Worm (Caenorhabditis elegans) whole organism, young adult: Measurements from ENCODE around the gene mrp-3.

Experiments used
- B0336.3 ChIP-seq: fragments of 200-800 bp; sonication (Bioruptor generic); IDR thresholded peaks from 2 replicates; pipeline ENCODE4 v1.3.6; 2022; ENCODE audit warnings: missing genetic modification characterization, missing compliant biosample characterization
- C17E4.6 ChIP-seq: fragments of 200-800 bp; sonication (Bioruptor generic); IDR thresholded peaks from 2 replicates; pipeline ENCODE4 v1.3.6; 2022; ENCODE audit warnings: missing genetic modification reagents, missing genetic modification characterization, missing compliant biosample characterization
- D2030.7 ChIP-seq: fragments of 200-800 bp; sonication (Bioruptor generic); IDR thresholded peaks from 2 replicates; pipeline ENCODE4 v1.3.6; 2022; ENCODE audit warnings: missing genetic modification reagents, missing genetic modification characterization, missing compliant biosample characterization
- F10E7.11 ChIP-seq: sonication (generic microtip); optimal IDR thresholded peaks from 2 replicates; lab custom pipeline; 2017; ENCODE audit warnings: mild to moderate bottlenecking, missing genetic modification characterization, moderate library complexity, missing compliant biosample characterization
- F49E8.2 ChIP-seq: sonication (generic microtip); optimal IDR thresholded peaks from 3 replicates; lab custom pipeline; 2017; ENCODE audit warnings: missing genetic modification characterization, mild to moderate bottlenecking, missing compliant biosample characterization, antibody characterized with exemption, moderate library complexity; ENCODE audit not compliant: insufficient read depth
- T07F8.4 ChIP-seq: sonication (generic microtip); optimal IDR thresholded peaks from 2 replicates; lab custom pipeline; 2016; ENCODE audit warnings: mild to moderate bottlenecking, missing genetic modification characterization, moderate library complexity, missing compliant biosample characterization
- Y53F4B.3 ChIP-seq: fragments of 200-800 bp; sonication (Bioruptor generic); IDR thresholded peaks from 2 replicates; pipeline ENCODE4 v1.3.6; 2022; ENCODE audit warnings: missing genetic modification reagents, missing genetic modification characterization, missing compliant biosample characterization
- Y95B8A.8 ChIP-seq: fragments of 200-800 bp; sonication (Bioruptor generic); IDR thresholded peaks from 2 replicates; pipeline ENCODE4 v1.3.6; 2022; ENCODE audit warnings: missing genetic modification reagents, missing genetic modification characterization, missing compliant biosample characterization
- ZK185.1 ChIP-seq: sonication (generic microtip); optimal IDR thresholded peaks from 2 replicates; lab custom pipeline; 2016; ENCODE audit warnings: mild to moderate bottlenecking, missing genetic modification characterization, missing compliant biosample characterization; ENCODE audit not compliant: poor library complexity, severe bottlenecking
- akir-1 ChIP-seq: fragments of 200-800 bp; sonication (Bioruptor generic); optimal IDR thresholded peaks from 2 replicates; lab custom pipeline; 2018; ENCODE audit warnings: mild to moderate bottlenecking, missing genetic modification characterization, moderate library complexity, missing compliant biosample characterization
- aptf-3 ChIP-seq: fragments of 200-800 bp; sonication (Bioruptor generic); IDR thresholded peaks from 2 replicates; pipeline ENCODE4 v1.3.6; 2022; ENCODE audit warnings: missing genetic modification characterization, missing compliant biosample characterization
- attf-6 ChIP-seq: fragments of 200-800 bp; sonication (Bioruptor generic); IDR thresholded peaks from 2 replicates; pipeline ENCODE4 v1.3.6; 2022; ENCODE audit warnings: missing genetic modification reagents, missing genetic modification characterization, missing compliant biosample characterization
- bed-2 ChIP-seq: fragments of 200-800 bp; sonication (Bioruptor generic); IDR thresholded peaks from 2 replicates; pipeline ENCODE4 v1.3.6; 2022; ENCODE audit warnings: missing genetic modification reagents, missing genetic modification characterization, missing compliant biosample characterization
- cebp-1 ChIP-seq, 2 experiments: fragments of 200-800 bp in 1 of 2; sonication (Bioruptor generic) in 1 of 2; sonication (generic microtip) in 1 of 2; IDR thresholded peaks in 1 of 2; optimal IDR thresholded peaks in 1 of 2; 2 replicates each; pipeline versions ENCODE4 v1.3.6 to Lab custom; 2017 to 2022; ENCODE audit warnings: missing compliant biosample characterization in 2 of 2, missing genetic modification characterization in 2 of 2, mild to moderate bottlenecking in 1 of 2, missing genetic modification reagents in 1 of 2, moderate library complexity in 1 of 2
- ceh-27 ChIP-seq: fragments of 200-800 bp; sonication (Bioruptor generic); optimal IDR thresholded peaks from 2 replicates; lab custom pipeline; 2018; ENCODE audit warnings: mild to moderate bottlenecking, missing genetic modification characterization, moderate library complexity, missing compliant biosample characterization
- ceh-79 ChIP-seq: sonication (generic microtip); optimal IDR thresholded peaks from 2 replicates; lab custom pipeline; 2017; ENCODE audit warnings: mild to moderate bottlenecking, missing genetic modification characterization, missing compliant biosample characterization
- chd-7 ChIP-seq: sonication (generic microtip); optimal IDR thresholded peaks from 2 replicates; lab custom pipeline; 2016; ENCODE audit warnings: mild to moderate bottlenecking, missing genetic modification characterization, moderate library complexity, missing compliant biosample characterization
- die-1 ChIP-seq: sonication (generic microtip); optimal IDR thresholded peaks from 2 replicates; lab custom pipeline; 2016; ENCODE audit warnings: missing genotype, mild to moderate bottlenecking, missing genetic modification characterization, missing compliant biosample characterization
- dox-1 ChIP-seq: fragments of 200-800 bp; sonication (Bioruptor generic); IDR thresholded peaks from 2 replicates; pipeline ENCODE4 v1.3.6; 2022; ENCODE audit warnings: missing genetic modification reagents, missing genetic modification characterization, missing compliant biosample characterization
- dpl-1 ChIP-seq: fragments of 150-350 bp; optimal IDR thresholded peaks from 2 replicates; lab custom pipeline; 2014; ENCODE audit warnings: missing biosample characterization, missing genetic modification reagents, missing genetic modification characterization
- efl-1 ChIP-seq: fragments of 150-350 bp; optimal IDR thresholded peaks from 2 replicates; lab custom pipeline; 2014; ENCODE audit warnings: missing biosample characterization, missing genetic modification reagents, missing genetic modification characterization
- egrh-3 ChIP-seq: fragments of 200-800 bp; sonication (Bioruptor generic); IDR thresholded peaks from 2 replicates; pipeline ENCODE4 v1.3.6; 2022; ENCODE audit warnings: missing genetic modification reagents, missing genetic modification characterization, missing compliant biosample characterization
- hmg-20 ChIP-seq: fragments of 200-800 bp; sonication (Bioruptor generic); IDR thresholded peaks from 2 replicates; pipeline ENCODE4 v1.3.6; 2022; ENCODE audit warnings: missing genetic modification reagents, missing genetic modification characterization, missing compliant biosample characterization
- lag-1 ChIP-seq: fragments of 200-800 bp; sonication (Bioruptor generic); IDR thresholded peaks from 2 replicates; pipeline ENCODE4 v1.3.6; 2022; ENCODE audit warnings: missing genetic modification reagents, missing genetic modification characterization, missing compliant biosample characterization
- let-526 ChIP-seq: fragments of 200-800 bp; sonication (Bioruptor generic); IDR thresholded peaks from 2 replicates; pipeline ENCODE4 v1.3.6; 2022; ENCODE audit warnings: missing genetic modification reagents, missing genetic modification characterization, missing compliant biosample characterization
- lin-40 ChIP-seq: sonication (generic microtip); optimal IDR thresholded peaks from 2 replicates; lab custom pipeline; 2016; ENCODE audit warnings: missing genetic modification characterization, mild to moderate bottlenecking, missing compliant biosample characterization, missing genotype, missing genetic modification reagents
- lir-1 ChIP-seq: fragments of 200-800 bp; sonication (Bioruptor generic); conservative IDR thresholded peaks from 2 replicates; pipeline ENCODE4 v1.3.6; 2022; ENCODE audit warnings: missing genetic modification reagents, missing genetic modification characterization, missing compliant biosample characterization
- lsl-1 ChIP-seq: fragments of 200-800 bp; sonication (Bioruptor generic); optimal IDR thresholded peaks from 2 replicates; lab custom pipeline; 2018; ENCODE audit warnings: mild to moderate bottlenecking, missing genetic modification characterization, moderate library complexity, missing compliant biosample characterization
- madf-8 ChIP-seq: fragments of 200-800 bp; sonication (Bioruptor generic); conservative IDR thresholded peaks from 2 replicates; pipeline ENCODE4 v1.3.6; 2022; ENCODE audit warnings: missing genetic modification reagents, missing genetic modification characterization, missing compliant biosample characterization
- mcd-1 ChIP-seq: fragments of 200-800 bp; sonication (Bioruptor generic); IDR thresholded peaks from 2 replicates; pipeline ENCODE4 v1.3.6; 2022; ENCODE audit warnings: missing genetic modification reagents, missing genetic modification characterization, missing compliant biosample characterization
- mes-4 ChIP-seq: sonication (generic microtip); optimal IDR thresholded peaks from 2 replicates; lab custom pipeline; 2016; ENCODE audit warnings: missing genotype, missing genetic modification characterization, missing compliant biosample characterization
- nfya-1 ChIP-seq: sonication (generic microtip); optimal IDR thresholded peaks from 2 replicates; lab custom pipeline; 2017; ENCODE audit warnings: antibody characterized with exemption, missing compliant biosample characterization, missing genetic modification characterization, borderline replicate concordance; ENCODE audit not compliant: insufficient read depth
- nhr-120 ChIP-seq: fragments of 200-800 bp; sonication (Bioruptor generic); IDR thresholded peaks from 2 replicates; pipeline ENCODE4 v1.3.6; 2022; ENCODE audit warnings: missing genetic modification characterization, missing compliant biosample characterization
- nhr-80 ChIP-seq: sonication (generic microtip); optimal IDR thresholded peaks from 2 replicates; lab custom pipeline; 2016; ENCODE audit warnings: missing genetic modification characterization, missing compliant biosample characterization
- rec-8 ChIP-seq, 2 experiments: sonication (generic microtip); optimal IDR thresholded peaks; 2 replicates each; lab custom pipeline; 2016; ENCODE audit warnings: mild to moderate bottlenecking in 2 of 2, missing genetic modification characterization in 2 of 2, missing genetic modification reagents in 2 of 2, missing genotype in 2 of 2, missing biosample characterization in 1 of 2, missing compliant biosample characterization in 1 of 2, moderate library complexity in 1 of 2
- repo-1 ChIP-seq: sonication (generic microtip); optimal IDR thresholded peaks from 2 replicates; lab custom pipeline; 2017; ENCODE audit warnings: mild to moderate bottlenecking, missing genetic modification characterization, missing compliant biosample characterization
- sea-2 ChIP-seq: fragments of 200-800 bp; sonication (Bioruptor generic); IDR thresholded peaks from 2 replicates; pipeline ENCODE4 v1.3.6; 2022; ENCODE audit warnings: missing genetic modification characterization, missing compliant biosample characterization
- snpc-1.1 ChIP-seq: sonication (generic microtip); optimal IDR thresholded peaks from 2 replicates; lab custom pipeline; 2017; ENCODE audit warnings: missing genetic modification characterization, mild to moderate bottlenecking, missing compliant biosample characterization, antibody characterized with exemption, moderate library complexity, missing genotype, missing genetic modification reagents; ENCODE audit not compliant: insufficient read depth
- snpc-4 ChIP-seq, 5 experiments: fragments of 150-350 bp in 1 of 5; sonication (generic microtip) in 4 of 5; optimal IDR thresholded peaks; 2 replicates each; lab custom pipeline; 2014 to 2018; ENCODE audit warnings: missing genetic modification characterization in 5 of 5, missing biosample characterization in 3 of 5, antibody characterized with exemption in 2 of 5, mild to moderate bottlenecking in 2 of 5, missing compliant biosample characterization in 2 of 5, missing genotype in 2 of 5, moderate library complexity in 2 of 5, missing genetic modification reagents in 1 of 5
- sptf-2 ChIP-seq: fragments of 200-800 bp; sonication (Bioruptor generic); optimal IDR thresholded peaks from 2 replicates; lab custom pipeline; 2018; ENCODE audit warnings: mild to moderate bottlenecking, missing genetic modification characterization, missing compliant biosample characterization
- tlf-1 ChIP-seq: fragments of 200-800 bp; sonication (Bioruptor generic); optimal IDR thresholded peaks from 2 replicates; lab custom pipeline; 2018; ENCODE audit warnings: mild to moderate bottlenecking, missing genetic modification characterization, missing compliant biosample characterization
- unc-130 ChIP-seq: sonication (generic microtip); optimal IDR thresholded peaks from 2 replicates; lab custom pipeline; 2016; ENCODE audit warnings: missing genetic modification reagents, missing genetic modification characterization, missing compliant biosample characterization
- zfh-2 ChIP-seq: fragments of 200-800 bp; sonication (Bioruptor generic); conservative IDR thresholded peaks from 2 replicates; pipeline ENCODE4 v1.3.6; 2022; ENCODE audit warnings: missing genetic modification reagents, missing genetic modification characterization, missing compliant biosample characterization
- zim-3 ChIP-seq: sonication (generic microtip); optimal IDR thresholded peaks from 2 replicates; lab custom pipeline; 2017; ENCODE audit warnings: mild to moderate bottlenecking, missing genetic modification characterization, moderate library complexity, missing compliant biosample characterization
- ztf-6 ChIP-seq: fragments of 200-800 bp; sonication (Bioruptor generic); IDR thresholded peaks from 2 replicates; pipeline ENCODE4 v1.3.6; 2022; ENCODE audit warnings: missing genetic modification reagents, missing genetic modification characterization, missing compliant biosample characterization

Gene mrp-3

DNA sequence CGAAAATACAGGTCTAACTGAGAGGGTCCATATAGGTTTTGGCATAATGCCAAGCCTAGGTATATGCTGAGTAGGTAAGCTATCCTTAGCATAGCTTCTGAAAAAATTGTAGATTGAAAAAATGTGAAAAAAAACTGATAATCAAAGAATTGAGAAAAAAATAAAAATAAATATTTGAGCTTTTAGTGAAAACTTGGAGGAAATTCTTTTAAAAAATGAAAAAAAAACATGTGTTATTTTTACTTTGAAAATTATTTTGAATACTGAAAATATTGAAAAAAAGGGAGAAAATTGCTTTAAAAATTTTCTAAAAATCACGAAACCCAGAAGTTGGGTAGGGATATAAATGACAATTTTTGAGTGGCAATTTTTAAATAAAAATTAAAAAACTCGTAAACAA, 51.6 kb downstream of the mrp-3 start, which contains the start of gene F53H4.3:
TSS of gene F53H4.3 (minus strand) at position 101 of the 400 bp plus-strand sequence.
- no peak for TF ChIP-seq F10E7.11
- no peak for TF ChIP-seq C17E4.6
- no peak for TF ChIP-seq zim-3 (tag; lab: Kevin White, UChicago)
- TF ChIP-seq nfya-1 (tag; lab: Kevin White, UChicago), result no peak
- no peak for TF ChIP-seq sea-2 (GFP tag; lab: Robert Waterston, UW)
- TF ChIP-seq ZK185.1, result no peak
- no peak for TF ChIP-seq Y95B8A.8 (GFP tag; lab: Robert Waterston, UW)
- TF ChIP-seq T07F8.4 (tag; lab: Kevin White, UChicago), result no peak
- no peak for TF ChIP-seq sptf-2 (GFP tag; lab: Kevin White, UChicago)
- no peak for TF ChIP-seq D2030.7 (GFP tag; lab: Robert Waterston, UW)
- no peak for TF ChIP-seq nhr-80 (tag; lab: Kevin White, UChicago)
- no peak for TF ChIP-seq F49E8.2
- TF ChIP-seq akir-1 (GFP tag; lab: Kevin White, UChicago), result no peak
- TF ChIP-seq lsl-1 (GFP tag; lab: Kevin White, UChicago), result no peak
- no peak for TF ChIP-seq die-1
- TF ChIP-seq attf-6 (GFP tag; lab: Robert Waterston, UW), result no peak
- no peak for TF ChIP-seq B0336.3 (GFP tag; lab: Robert Waterston, UW)
- no peak for TF ChIP-seq nhr-120 (GFP tag; lab: Robert Waterston, UW)

DNA sequence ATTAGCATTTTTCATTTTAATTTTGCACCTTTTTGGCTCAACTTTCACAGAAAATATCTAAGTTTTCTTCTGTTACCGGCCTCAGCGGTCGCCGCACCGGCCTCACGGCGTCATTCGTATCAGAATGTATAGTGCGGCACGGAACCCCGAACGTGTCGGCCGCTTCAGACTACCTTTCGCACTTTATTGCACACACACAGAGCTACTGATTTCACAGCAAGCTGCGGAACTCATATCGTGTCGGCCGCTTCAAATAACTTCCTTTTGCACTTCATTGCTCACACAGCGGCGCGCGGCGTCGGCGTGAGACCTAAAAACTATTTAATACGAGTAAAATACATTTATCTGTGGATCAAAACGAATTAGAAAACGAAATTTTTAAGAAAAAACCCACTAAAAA, 54.6 kb downstream of the mrp-3 start:
- TF ChIP-seq ceh-27 (GFP tag; lab: Kevin White, UChicago) (no peak), snpc-1.1 (peak; percentile 2), let-526 (no peak), chd-7 (tag; lab: Kevin White, UChicago) (no peak), ceh-79 (tag; lab: Kevin White, UChicago) (no peak), aptf-3 (GFP tag; lab: Robert Waterston, UW) (no peak), Y53F4B.3 (GFP tag; lab: Robert Waterston, UW) (no peak), lag-1 (GFP tag; lab: Robert Waterston, UW) (no peak), bed-2 (no peak), snpc-4 (GFP tag; optimal IDR thresholded peaks at IDR 0.05; lab: Kevin White, UChicago) (no peak), snpc-4 (tag; optimal IDR thresholded peaks at IDR 0.05; lab: Kevin White, UChicago) (peak in 2 of 4 experiments; percentile 67 to 80)
- TF ChIP-seq, all 124 proteins: peak for 2

DNA sequence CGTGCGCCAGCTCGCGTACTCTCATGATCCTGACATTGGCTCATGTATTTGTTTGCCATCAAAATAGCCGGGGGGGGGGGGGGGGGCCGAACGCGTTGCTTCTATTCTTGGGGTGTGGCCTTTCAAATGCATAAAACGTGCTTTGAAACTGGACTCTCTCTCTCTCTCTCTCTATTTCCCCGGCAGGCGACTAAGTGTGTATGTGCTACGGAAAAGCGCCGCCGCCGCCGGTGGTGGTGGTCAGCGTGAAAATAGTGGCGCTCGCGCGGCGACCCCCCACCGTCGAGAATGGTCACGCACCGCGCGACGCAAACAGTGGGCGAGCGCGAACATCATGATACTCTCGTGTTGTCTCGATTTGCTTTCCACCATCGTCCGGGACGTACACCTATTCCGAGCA, 58.1 kb downstream of the mrp-3 start:
- TF ChIP-seq lin-40 (tag; lab: Kevin White, UChicago), result no peak
- TF ChIP-seq ztf-6, result no peak
- TF ChIP-seq rec-8 (tag; optimal IDR thresholded peaks at IDR 0.05; lab: Kevin White, UChicago), result no peak
- TF ChIP-seq repo-1, result no peak
- no peak for TF ChIP-seq cebp-1 (GFP tag; IDR thresholded peaks at IDR 0.05; lab: Robert Waterston, UW)
- no peak for TF ChIP-seq cebp-1 (tag; optimal IDR thresholded peaks at IDR 0.05; lab: Kevin White, UChicago)
- no peak for TF ChIP-seq dpl-1 (GFP tag; lab: Kevin White, UChicago)
- no peak for TF ChIP-seq F49E8.2
- no peak for TF ChIP-seq Y53F4B.3 (GFP tag; lab: Robert Waterston, UW)
- TF ChIP-seq nfya-1 (tag; lab: Kevin White, UChicago), result no peak
- TF ChIP-seq lir-1 (GFP tag; lab: Robert Waterston, UW), result no peak
- peak; percentile 92 for TF ChIP-seq zfh-2 (GFP tag; lab: Robert Waterston, UW)
- TF ChIP-seq efl-1 (GFP tag; lab: Kevin White, UChicago), result no peak
- no peak for TF ChIP-seq let-526
- TF ChIP-seq mes-4, result no peak
- no peak for TF ChIP-seq unc-130 (GFP tag; lab: Kevin White, UChicago)
- TF ChIP-seq tlf-1 (GFP tag; lab: Kevin White, UChicago), result no peak
- no peak for TF ChIP-seq snpc-1.1
- TF ChIP-seq madf-8 (GFP tag; lab: Robert Waterston, UW), result no peak
- 0 out of 2 replicates have a peak, but pooled peaks have one; percentile 27 for TF ChIP-seq dox-1
- no peak for TF ChIP-seq hmg-20 (GFP tag; lab: Robert Waterston, UW)
- no peak for TF ChIP-seq mcd-1
- TF ChIP-seq egrh-3, result peak; percentile 68; the same call in 1 of the 2 replicates
